Fruit fly (Drosophila melanogaster): ENCODE results near the gene CG44261.
A peak's percentile ranks its signal among the peaks of the same experiment; 100 is the strongest.

CG44261 gene

dm6 chr3R:9428189-9428699, 20.3 kb upstream of the CG44261 start:
- peak; percentile 10 for TF ChIP-seq CG17801 (GFP tag; optimal IDR thresholded peaks at IDR 0.05; ENCODE audit: partially characterized antibody)

- TF ChIP-seq CG17801 (GFP tag; optimal IDR thresholded peaks at IDR 0.05; ENCODE audit: partially characterized antibody), result no peak
Observed at dm6 chr3R:9427328-9427727, 19.4 kb upstream of the CG44261 start.

- no peak for TF ChIP-seq CG17801 (GFP tag; optimal IDR thresholded peaks at IDR 0.05; ENCODE audit: partially characterized antibody)
Observed at dm6 chr3R:9424061-9424665, 16.2 kb upstream of the CG44261 start.

- peak; percentile 21 for TF ChIP-seq CG17801 (GFP tag; optimal IDR thresholded peaks at IDR 0.05; ENCODE audit: partially characterized antibody)
Observed at dm6 chr3R:9422338-9422737, 14.4 kb upstream of the CG44261 start.

- no peak for TF ChIP-seq CG17801 (GFP tag; optimal IDR thresholded peaks at IDR 0.05; ENCODE audit: partially characterized antibody)
Observed at dm6 chr3R:9420439-9421234, 12.7 kb upstream of the CG44261 start.

- peak; percentile 40 for TF ChIP-seq CG17801 (GFP tag; optimal IDR thresholded peaks at IDR 0.05; ENCODE audit: partially characterized antibody)
Observed at dm6 chr3R:9419300-9419652, 11.3 kb upstream of the CG44261 start.

- TF ChIP-seq CG17801 (GFP tag; optimal IDR thresholded peaks at IDR 0.05; ENCODE audit: partially characterized antibody), result no peak
Observed at dm6 chr3R:9418373-9419299, 10.7 kb upstream of the CG44261 start.

dm6 chr3R:9417577-9418334, 9.8 kb upstream of the CG44261 start, which contains the start of gene ps:
Gene ps (plus strand): TSS chr3R:9417940.
- TF ChIP-seq CG17801 (GFP tag; optimal IDR thresholded peaks at IDR 0.05; ENCODE audit: partially characterized antibody), result peak; percentile 53

- no peak for TF ChIP-seq CG17801 (GFP tag; optimal IDR thresholded peaks at IDR 0.05; ENCODE audit: partially characterized antibody)
Observed at dm6 chr3R:9416951-9417350, 9.0 kb upstream of the CG44261 start.

dm6 chr3R:9411928-9412640, 4.1 kb upstream of the CG44261 start, which contains the start of the genes Task7 and alpha-Man-IIa:
Gene Task7 (minus strand): TSS chr3R:9412293.
Gene alpha-Man-IIa (plus strand): TSS chr3R:9412548.
- peak; percentile 17 for TF ChIP-seq CG17801 (GFP tag; optimal IDR thresholded peaks at IDR 0.05; ENCODE audit: partially characterized antibody)

dm6 chr3R:9410182-9410581, 2.2 kb upstream of the CG44261 start, which contains the start of gene betaTub85D:
Gene betaTub85D (minus strand): TSS chr3R:9410282.
- no peak for TF ChIP-seq CG17801 (GFP tag; optimal IDR thresholded peaks at IDR 0.05; ENCODE audit: partially characterized antibody)

- peak; percentile 79 for TF ChIP-seq CG17801 (GFP tag; optimal IDR thresholded peaks at IDR 0.05; ENCODE audit: partially characterized antibody)
Observed at dm6 chr3R:9404104-9404512, 3.9 kb downstream of the CG44261 start, which contains the start of the genes CG9356, BBIP1 and CG8135. Gene CG9356 (minus strand): TSS chr3R:9404269. Gene BBIP1 (plus strand): TSS chr3R:9404385. Gene CG8135 (plus strand): TSS chr3R:9404385.

- TF ChIP-seq CG17801 (GFP tag; optimal IDR thresholded peaks at IDR 0.05; ENCODE audit: partially characterized antibody), result peak; percentile 94
Observed at dm6 chr3R:9401127-9401603, 6.8 kb downstream of the CG44261 start, which contains the start of the genes RpL34b and CG8132. Gene RpL34b (minus strand): TSS chr3R:9401226. Gene CG8132 (plus strand): TSS chr3R:9401495.

Measured in ovary, adult (tissue).